Worm (Caenorhabditis elegans) whole organism, L4/young adult: Measurements from ENCODE around the gene Y57A10B.6.

ENCODE experiments used
- W03F9.2 ChIP-seq: fragments of 150-350 bp; optimal IDR thresholded peaks from 2 replicates; lab custom pipeline; 2014; ENCODE audit warnings: missing biosample characterization, missing genetic modification characterization
- dao-5 ChIP-seq: sonication (generic microtip); optimal IDR thresholded peaks from 2 replicates; lab custom pipeline; 2016; ENCODE audit warnings: missing genotype, missing genetic modification characterization, moderate library complexity, missing compliant biosample characterization
- him-1 ChIP-seq: sonication (generic microtip); optimal IDR thresholded peaks from 2 replicates; lab custom pipeline; 2016; ENCODE audit warnings: missing genotype, missing genetic modification reagents, missing genetic modification characterization, missing compliant biosample characterization

Y57A10B.6 gene

ce11 chrII:12389783-12390182 lies at the start of gene Y57A10B.6:
TSS of gene Y57A10B.6 (plus strand) at chrII:12390083.
- no peak for TF ChIP-seq W03F9.2 (tag; lab: Kevin White, UChicago)
- no peak for TF ChIP-seq dao-5
- TF ChIP-seq him-1: no peak

- TF ChIP-seq dao-5: no peak
- TF ChIP-seq W03F9.2 (tag; lab: Kevin White, UChicago): no peak
- TF ChIP-seq him-1: no peak
Measured at ce11 chrII:12341566-12342223, 48.2 kb upstream of the Y57A10B.6 start.

DNA sequence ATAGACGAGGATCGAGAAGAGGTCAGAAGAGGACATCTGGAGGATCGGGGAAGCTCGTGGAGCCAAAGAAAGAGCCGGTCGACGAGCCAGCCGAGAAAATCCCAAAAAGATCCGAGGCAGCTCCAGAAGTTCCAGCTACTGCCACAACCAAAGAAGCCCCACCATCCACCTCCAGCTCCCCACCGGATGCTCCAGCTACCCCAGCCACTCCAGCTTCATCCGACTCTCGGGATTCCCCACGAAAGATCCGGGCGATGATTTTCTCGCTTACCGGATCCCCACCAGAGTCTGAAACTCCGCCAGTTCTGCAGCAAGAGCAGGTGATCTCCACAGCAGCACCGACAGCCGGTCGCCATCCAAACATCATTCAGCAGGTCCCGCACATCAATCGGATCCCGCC lies 47.0 kb upstream of the Y57A10B.6 start:
- no peak for TF ChIP-seq W03F9.2 (tag; lab: Kevin White, UChicago)
- no peak for TF ChIP-seq dao-5
- no peak for TF ChIP-seq him-1

DNA sequence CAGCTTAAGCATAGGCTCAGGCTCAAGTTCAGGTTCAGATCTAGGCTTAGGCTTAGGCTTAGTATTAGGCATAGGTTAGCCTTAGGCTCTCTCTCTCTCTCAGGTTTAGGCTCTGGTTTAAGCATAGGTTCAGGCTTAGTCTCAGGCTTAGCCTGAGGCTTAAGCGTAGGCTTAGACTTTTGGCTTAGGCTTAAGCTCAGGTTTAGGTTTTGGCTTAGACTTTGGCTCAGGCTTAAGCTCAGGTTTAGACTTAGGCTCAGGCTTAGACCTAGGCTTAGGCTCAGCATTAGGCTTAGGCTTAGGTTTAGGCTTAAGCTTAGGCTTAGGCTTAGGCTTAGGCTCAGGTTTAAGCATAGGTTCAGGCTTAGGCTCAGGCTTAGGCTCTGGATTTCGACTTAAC lies 46.2 kb upstream of the Y57A10B.6 start:
- TF ChIP-seq W03F9.2 (tag; lab: Kevin White, UChicago) (no peak), him-1 (no peak), dao-5 (no peak)

ce11 chrII:12344787-12345186 lies 45.1 kb upstream of the Y57A10B.6 start, which contains the start of gene C44C11.6:
TSS of gene C44C11.6 (plus strand) at chrII:12344809.
- TF ChIP-seq dao-5 (no peak), W03F9.2 (tag; lab: Kevin White, UChicago) (no peak), him-1 (no peak)

ce11 chrII:12346289-12346989 lies 43.4 kb upstream of the Y57A10B.6 start:
- TF ChIP-seq him-1 (no peak), W03F9.2 (tag; lab: Kevin White, UChicago) (no peak), dao-5 (no peak)

DNA sequence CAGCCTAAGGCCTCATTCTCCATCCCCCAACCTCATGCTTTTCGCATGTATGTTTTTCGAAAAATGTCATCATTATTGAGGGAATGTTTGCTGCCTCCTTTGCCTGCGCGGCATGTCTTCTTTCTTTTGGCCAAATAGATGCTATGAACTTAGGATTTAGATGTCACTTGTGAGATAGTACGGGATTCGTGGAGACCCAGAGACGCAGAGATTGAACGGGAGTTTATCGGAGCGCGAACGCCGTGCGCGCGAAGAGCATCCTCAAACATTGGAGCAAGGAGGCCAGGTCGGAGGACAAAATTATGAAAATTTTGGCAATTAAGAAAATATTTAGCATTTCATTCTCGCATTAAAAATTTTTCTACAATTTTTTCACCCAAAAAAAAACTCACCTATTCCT lies 40.9 kb upstream of the Y57A10B.6 start:
- TF ChIP-seq W03F9.2 (tag; lab: Kevin White, UChicago): no peak
- no peak for TF ChIP-seq dao-5
- TF ChIP-seq him-1: no peak

DNA sequence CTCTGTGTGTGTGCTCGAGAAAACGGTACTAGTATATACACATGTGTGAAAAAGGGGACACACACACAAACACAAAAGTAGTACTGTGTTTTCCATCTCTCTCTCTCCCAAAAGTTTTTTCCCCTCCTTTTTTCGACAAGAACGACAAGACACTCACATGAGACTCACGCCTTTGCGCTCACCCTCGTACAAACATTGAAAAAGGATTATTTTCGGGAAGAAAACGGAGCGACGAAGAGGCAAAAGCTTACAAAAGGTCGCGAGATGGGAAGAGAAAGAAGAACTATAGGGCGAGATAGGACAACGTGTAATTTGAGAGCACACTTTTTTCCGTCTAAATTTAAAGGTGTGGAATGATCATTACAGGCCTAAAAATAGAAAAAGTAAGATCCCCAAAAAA lies 40.0 kb upstream of the Y57A10B.6 start:
- TF ChIP-seq W03F9.2 (tag; lab: Kevin White, UChicago): no peak
- TF ChIP-seq him-1: no peak
- no peak for TF ChIP-seq dao-5

DNA sequence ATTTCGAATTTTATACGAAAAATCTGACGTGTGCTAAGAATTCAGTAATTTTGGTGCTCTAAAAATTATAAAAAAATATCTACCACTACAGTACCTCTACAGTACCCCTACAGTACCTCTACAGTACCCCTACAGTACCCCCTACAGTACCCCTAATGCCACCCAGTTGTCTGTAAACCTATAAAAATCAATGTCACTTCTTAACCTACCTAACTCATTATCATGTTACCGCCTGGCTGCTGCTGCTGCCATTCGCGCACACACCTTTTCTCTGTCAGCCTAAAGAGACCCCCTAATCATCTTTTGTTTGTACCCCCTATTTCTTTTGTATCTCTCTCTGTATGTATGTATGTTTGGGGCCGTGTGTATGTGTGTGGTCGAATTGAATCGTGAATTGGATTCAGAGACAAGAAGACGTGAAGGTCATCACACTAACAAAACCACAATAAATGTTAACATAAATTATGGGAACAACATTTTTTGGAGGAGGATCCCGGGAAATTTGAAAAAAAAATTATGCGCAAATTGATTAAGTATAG lies 39.1 kb upstream of the Y57A10B.6 start:
- TF ChIP-seq dao-5 (no peak), him-1 (no peak), W03F9.2 (tag; lab: Kevin White, UChicago) (no peak)

- TF ChIP-seq W03F9.2 (tag; lab: Kevin White, UChicago) (no peak), him-1 (no peak), dao-5 (no peak)
Measured at ce11 chrII:12352115-12352514, 37.8 kb upstream of the Y57A10B.6 start, which contains the start of gene ras-1. TSS of gene ras-1 (minus strand) at chrII:12352243.

DNA sequence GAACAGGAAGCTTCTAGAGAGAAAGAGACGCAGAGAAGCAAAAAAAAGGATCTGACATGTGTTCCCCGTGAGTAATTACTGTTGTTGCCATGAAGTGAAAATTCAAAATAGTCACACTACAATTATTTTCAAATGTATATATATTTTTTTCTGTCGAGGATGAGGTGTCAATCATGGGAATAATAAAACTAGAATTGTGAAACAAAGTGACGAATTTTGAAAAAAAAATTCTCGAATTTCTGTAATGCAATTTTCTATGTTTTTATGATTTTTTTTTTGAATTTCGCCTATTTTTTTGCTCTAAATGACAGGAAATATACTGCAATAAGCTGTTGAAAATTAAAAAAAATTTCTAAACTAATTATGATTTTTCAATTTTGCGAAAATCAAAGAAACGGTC lies 36.8 kb upstream of the Y57A10B.6 start:
- TF ChIP-seq W03F9.2 (tag; lab: Kevin White, UChicago): no peak
- TF ChIP-seq him-1: no peak
- TF ChIP-seq dao-5: no peak

DNA sequence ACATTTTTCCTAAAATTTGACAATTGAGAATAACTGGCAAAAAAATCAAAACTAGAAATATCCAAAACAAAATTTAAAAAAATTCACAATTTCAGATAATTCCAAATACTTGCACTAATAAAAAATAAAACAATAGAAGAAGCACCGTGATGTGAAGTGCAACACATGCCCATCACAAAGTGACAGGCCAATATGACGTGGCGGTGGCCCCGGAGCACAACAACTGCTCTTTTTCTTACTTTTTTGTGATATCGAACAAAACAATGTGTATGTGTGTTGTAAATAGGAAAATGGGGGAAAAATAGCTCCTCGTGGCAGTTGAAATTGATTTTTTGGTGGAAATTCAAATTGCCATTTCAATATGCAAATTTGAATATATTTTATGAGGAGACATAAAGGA lies 36.1 kb upstream of the Y57A10B.6 start:
- TF ChIP-seq dao-5: no peak

ce11 chrII:12362262-12362661 lies 27.6 kb upstream of the Y57A10B.6 start:
- TF ChIP-seq dao-5 (no peak), W03F9.2 (tag; lab: Kevin White, UChicago) (no peak), him-1 (no peak)

DNA sequence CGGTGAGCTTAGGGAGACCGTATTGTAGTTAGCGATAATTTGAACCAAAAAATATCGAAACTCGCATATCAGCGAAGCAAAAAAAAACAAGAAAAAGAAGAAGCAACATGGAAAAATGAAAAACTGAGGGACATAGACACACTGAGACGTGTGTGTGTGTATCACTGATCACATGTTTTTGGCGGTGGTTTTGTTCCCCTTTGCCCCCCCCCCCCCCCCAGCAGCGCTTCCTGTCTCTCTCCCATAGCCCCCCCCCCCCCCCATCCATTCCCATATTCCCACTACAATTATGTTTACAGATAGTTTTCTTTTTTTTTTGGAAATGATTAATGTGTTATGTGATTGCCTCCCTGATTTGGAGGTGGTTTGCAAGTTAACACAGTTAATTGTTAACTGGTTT lies 20.7 kb upstream of the Y57A10B.6 start:
- TF ChIP-seq dao-5 (no peak), him-1 (no peak), W03F9.2 (tag; lab: Kevin White, UChicago) (no peak)

DNA sequence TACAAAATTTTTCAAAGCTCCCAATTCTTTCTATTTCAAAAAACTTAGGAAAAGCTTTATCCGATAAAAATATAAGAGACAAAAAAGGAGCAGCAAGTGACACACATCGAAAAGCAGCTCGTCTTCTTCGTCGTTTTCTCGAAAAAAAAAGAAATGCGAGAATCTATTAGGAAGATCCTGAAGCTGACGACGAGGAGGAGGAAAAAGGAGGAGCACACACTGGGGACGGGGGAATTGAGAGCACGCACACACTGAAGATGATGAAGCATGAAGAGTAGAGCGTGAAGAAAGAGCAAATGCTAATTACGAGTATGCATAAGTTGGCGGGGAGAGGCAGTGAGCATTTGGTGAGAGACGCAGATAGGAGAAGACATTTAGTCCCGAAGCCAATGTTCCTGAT lies 16.0 kb upstream of the Y57A10B.6 start:
- no peak for TF ChIP-seq dao-5
- no peak for TF ChIP-seq W03F9.2 (tag; lab: Kevin White, UChicago)
- TF ChIP-seq him-1: no peak
